Fruit fly (Drosophila melanogaster) whole organism, embryonic: ENCODE data around the gene CG8142.

Experiments
- Adf1 ChIP-seq: fragments of 200-800 bp; sonication (Bioruptor generic); IDR thresholded peaks from 2 replicates; pipeline ENCODE4 v1.3.6; 2022; ENCODE audit warnings: missing biosample characterization, missing genetic modification characterization
- BtbVII ChIP-seq: fragments of 200-800 bp; sonication (Bioruptor generic); optimal IDR thresholded peaks from 3 replicates; lab custom pipeline; 2017; ENCODE audit warnings: missing biosample characterization, mild to moderate bottlenecking, missing genetic modification characterization
- CG10979 ChIP-seq: fragments of 200-800 bp; sonication (Bioruptor generic); optimal IDR thresholded peaks from 2 replicates; lab custom pipeline; 2018; ENCODE audit warnings: missing biosample characterization, mild to moderate bottlenecking, missing genetic modification characterization, moderate library complexity
- CG12769 ChIP-seq: fragments of 200-800 bp; sonication (Bioruptor generic); optimal IDR thresholded peaks from 2 replicates; lab custom pipeline; 2019; ENCODE audit warnings: missing biosample characterization, mild to moderate bottlenecking, missing genetic modification characterization, moderate library complexity
- CG14710 ChIP-seq: fragments of 200-800 bp; sonication (Bioruptor generic); optimal IDR thresholded peaks from 3 replicates; lab custom pipeline; 2019; ENCODE audit warnings: missing biosample characterization, mild to moderate bottlenecking, missing genetic modification characterization, moderate library complexity
- CG14965 ChIP-seq: fragments of 200-800 bp; sonication (Bioruptor generic); optimal IDR thresholded peaks from 2 replicates; lab custom pipeline; 2016; ENCODE audit warnings: missing biosample characterization, missing genetic modification characterization, borderline replicate concordance
- CG15696 ChIP-seq: fragments of 200-800 bp; sonication (Bioruptor generic); optimal IDR thresholded peaks from 2 replicates; lab custom pipeline; 2019; ENCODE audit warnings: missing biosample characterization, mild to moderate bottlenecking, missing genetic modification characterization, moderate library complexity
- CG1603 ChIP-seq: fragments of 200-800 bp; sonication (Bioruptor generic); optimal IDR thresholded peaks from 2 replicates; lab custom pipeline; 2019; ENCODE audit warnings: missing biosample characterization, mild to moderate bottlenecking, missing genetic modification characterization, moderate library complexity
- CG17359 ChIP-seq: fragments of 200-800 bp; sonication (Bioruptor generic); optimal IDR thresholded peaks from 3 replicates; lab custom pipeline; 2018; ENCODE audit warnings: missing biosample characterization, mild to moderate bottlenecking, missing genetic modification characterization, moderate library complexity
- CG1832 ChIP-seq: fragments of 200-800 bp; sonication (Bioruptor generic); optimal IDR thresholded peaks from 2 replicates; lab custom pipeline; 2017; ENCODE audit warnings: missing biosample characterization, mild to moderate bottlenecking, missing genetic modification characterization, inconsistent platforms
- CG2116 ChIP-seq: fragments of 200-800 bp; sonication (Bioruptor generic); optimal IDR thresholded peaks from 3 replicates; lab custom pipeline; 2018; ENCODE audit warnings: missing biosample characterization, mild to moderate bottlenecking, missing genetic modification characterization
- CG30403 ChIP-seq: fragments of 200-800 bp; sonication (Bioruptor generic); optimal IDR thresholded peaks from 3 replicates; lab custom pipeline; 2016; ENCODE audit warnings: missing biosample characterization, missing genetic modification characterization
- CG31224 ChIP-seq: fragments of 200-800 bp; sonication (Bioruptor generic); IDR thresholded peaks from 2 replicates; pipeline ENCODE4 v1.3.6; 2022; ENCODE audit warnings: missing biosample characterization, missing genetic modification characterization
- CG3163 ChIP-seq: fragments of 200-800 bp; sonication (Bioruptor generic); optimal IDR thresholded peaks from 3 replicates; lab custom pipeline; 2016; ENCODE audit warnings: missing biosample characterization, missing genetic modification characterization
- CG33213 ChIP-seq: fragments of 200-800 bp; sonication (Bioruptor generic); optimal IDR thresholded peaks from 3 replicates; lab custom pipeline; 2016; ENCODE audit warnings: missing biosample characterization, missing genetic modification characterization
- CG33557 ChIP-seq: fragments of 200-800 bp; sonication (Bioruptor generic); optimal IDR thresholded peaks from 2 replicates; lab custom pipeline; 2019; ENCODE audit warnings: missing biosample characterization, mild to moderate bottlenecking, missing genetic modification characterization, moderate library complexity
- CG4820 ChIP-seq: fragments of 200-800 bp; sonication (Bioruptor generic); optimal IDR thresholded peaks from 3 replicates; lab custom pipeline; 2016; ENCODE audit warnings: missing biosample characterization, missing genetic modification characterization
- CG7271 ChIP-seq: fragments of 200-800 bp; sonication (Bioruptor generic); optimal IDR thresholded peaks from 2 replicates; lab custom pipeline; 2018; ENCODE audit warnings: missing biosample characterization, mild to moderate bottlenecking, missing genetic modification characterization, moderate library complexity
- CG8388 ChIP-seq: fragments of 200-800 bp; sonication (Bioruptor generic); optimal IDR thresholded peaks from 2 replicates; lab custom pipeline; 2019; ENCODE audit warnings: missing biosample characterization, mild to moderate bottlenecking, missing genetic modification characterization, moderate library complexity
- CG9727 ChIP-seq: fragments of 200-800 bp; sonication (Bioruptor generic); optimal IDR thresholded peaks from 3 replicates; lab custom pipeline; 2017; ENCODE audit warnings: missing biosample characterization, mild to moderate bottlenecking, missing genetic modification characterization
- CTCF ChIP-seq: fragments of 200-800 bp; sonication (Bioruptor generic); optimal IDR thresholded peaks from 2 replicates; lab custom pipeline; 2017; ENCODE audit warnings: missing biosample characterization, mild to moderate bottlenecking, missing genetic modification characterization, moderate library complexity
- Camta ChIP-seq: fragments of 200-800 bp; sonication (Bioruptor generic); optimal IDR thresholded peaks from 2 replicates; lab custom pipeline; 2016; ENCODE audit warnings: missing biosample characterization, missing genetic modification characterization
- Doc2 ChIP-seq: fragments of 200-800 bp; sonication (Bioruptor generic); IDR thresholded peaks from 2 replicates; pipeline ENCODE4 v1.3.6; 2022; ENCODE audit warnings: missing biosample characterization, missing genetic modification characterization
- Drgx ChIP-seq: fragments of 200-800 bp; sonication (Bioruptor generic); IDR thresholded peaks from 2 replicates; pipeline ENCODE4 v1.3.6; 2022; ENCODE audit warnings: missing biosample characterization, missing genetic modification characterization
- Elba2 ChIP-seq: fragments of 200-800 bp; sonication (Bioruptor generic); optimal IDR thresholded peaks from 3 replicates; lab custom pipeline; 2016; ENCODE audit warnings: missing biosample characterization, missing genetic modification characterization
- Ets65A ChIP-seq: fragments of 200-800 bp; sonication (Bioruptor generic); peaks from one replicate; lab custom pipeline; 2016; ENCODE audit warnings: missing biosample characterization, missing genetic modification characterization
- Ets97D ChIP-seq: fragments of 200-800 bp; sonication (Bioruptor generic); optimal IDR thresholded peaks from 3 replicates; lab custom pipeline; 2016; ENCODE audit warnings: missing biosample characterization, missing genetic modification characterization
- Hr3 ChIP-seq: fragments of 200-800 bp; sonication (Bioruptor generic); optimal IDR thresholded peaks from 3 replicates; lab custom pipeline; 2016; ENCODE audit warnings: missing biosample characterization, missing genetic modification characterization
- Mrtf ChIP-seq: fragments of 200-800 bp; sonication (Bioruptor generic); IDR thresholded peaks from 3 replicates; pipeline ENCODE4 v1.3.6; 2022; ENCODE audit warnings: missing biosample characterization, missing genetic modification characterization
- Rfx ChIP-seq: fragments of 200-800 bp; sonication (Bioruptor generic); IDR thresholded peaks from 2 replicates; pipeline ENCODE4 v1.3.6; 2022; ENCODE audit warnings: missing biosample characterization, missing genetic modification characterization
- Six4 ChIP-seq: fragments of 200-800 bp; sonication (Bioruptor generic); optimal IDR thresholded peaks from 2 replicates; lab custom pipeline; 2016; ENCODE audit warnings: missing biosample characterization, missing genetic modification characterization
- Sox100B ChIP-seq: fragments of 200-800 bp; sonication (Bioruptor generic); optimal IDR thresholded peaks from 3 replicates; lab custom pipeline; 2018; ENCODE audit warnings: missing biosample characterization, mild to moderate bottlenecking, missing genetic modification characterization
- Trl ChIP-seq, 3 experiments: fragments of >200 bp in 2 of 3; fragments of 200-800 bp in 1 of 3; sonication (Bioruptor generic) in 1 of 3; optimal IDR thresholded peaks; 2 replicates in 1 of 3; 3 replicates in 2 of 3; lab custom pipeline; 2016 to 2017; ENCODE audit warnings: missing biosample characterization in 1 of 3, missing genetic modification characterization in 1 of 3
- Xrp1 ChIP-seq: fragments of 200-800 bp; sonication (Bioruptor generic); IDR thresholded peaks from 2 replicates; pipeline ENCODE4 v1.3.6; 2022; ENCODE audit warnings: missing biosample characterization, missing genetic modification characterization
- ap ChIP-seq: fragments of 200-800 bp; sonication (Bioruptor generic); IDR thresholded peaks from 2 replicates; pipeline ENCODE4 v1.3.6; 2022; ENCODE audit warnings: missing biosample characterization, missing genetic modification characterization
- chinmo ChIP-seq: fragments of 200-800 bp; sonication (Bioruptor generic); IDR thresholded peaks from 4 replicates; pipeline ENCODE4 v1.3.6; 2022; ENCODE audit warnings: missing biosample characterization, missing genetic modification characterization; ENCODE audit not compliant: partially characterized antibody
- dmrt11E ChIP-seq: fragments of 200-800 bp; sonication (Bioruptor generic); optimal IDR thresholded peaks from 3 replicates; lab custom pipeline; 2018; ENCODE audit warnings: missing biosample characterization, mild to moderate bottlenecking, missing genetic modification characterization, moderate library complexity
- dysf ChIP-seq: fragments of 200-800 bp; sonication (Bioruptor generic); IDR thresholded peaks from 3 replicates; pipeline ENCODE4 v1.3.6; 2022; ENCODE audit warnings: missing biosample characterization, missing genetic modification characterization
- grn ChIP-seq: fragments of 200-800 bp; sonication (Bioruptor generic); optimal IDR thresholded peaks from 3 replicates; lab custom pipeline; 2017; ENCODE audit warnings: missing biosample characterization, missing genetic modification characterization
- lab ChIP-seq: fragments of 200-800 bp; sonication (Bioruptor generic); optimal IDR thresholded peaks from 3 replicates; lab custom pipeline; 2017; ENCODE audit warnings: missing biosample characterization, missing genetic modification characterization, mild to moderate bottlenecking, moderate library complexity, missing genetic modification reagents
- nom ChIP-seq: fragments of 200-800 bp; sonication (Bioruptor generic); optimal IDR thresholded peaks from 2 replicates; lab custom pipeline; 2017; ENCODE audit warnings: missing biosample characterization, missing genetic modification characterization, mild to moderate bottlenecking, moderate library complexity, missing genetic modification reagents
- phol ChIP-seq: fragments of 200-800 bp; sonication (Bioruptor generic); optimal IDR thresholded peaks from 3 replicates; lab custom pipeline; 2018; ENCODE audit warnings: missing biosample characterization, mild to moderate bottlenecking, missing genetic modification characterization, moderate library complexity
- sens ChIP-seq: fragments of 200-800 bp; sonication (Bioruptor generic); peaks from one replicate; lab custom pipeline; 2016; ENCODE audit warnings: missing biosample characterization, missing genetic modification characterization
- sqz ChIP-seq: fragments of 200-800 bp; sonication (Bioruptor generic); optimal IDR thresholded peaks from 3 replicates; lab custom pipeline; 2018; ENCODE audit warnings: missing biosample characterization, mild to moderate bottlenecking, missing genetic modification characterization
- wek ChIP-seq: fragments of 200-800 bp; sonication (Bioruptor generic); optimal IDR thresholded peaks from 3 replicates; lab custom pipeline; 2018; ENCODE audit warnings: missing biosample characterization, mild to moderate bottlenecking, missing genetic modification characterization, moderate library complexity

The CG8142 gene

dm6 chrX:17873329-17873728 is 28.8 kb upstream of the CG8142 start:
- TF ChIP-seq sens (GFP tag; lab: Kevin White, UChicago) (peak; percentile 35), Adf1 (GFP tag; lab: Robert Waterston, UW) (no peak)

dm6 chrX:17872310-17872709 is 27.8 kb upstream of the CG8142 start:
- TF ChIP-seq CG33557 (GFP tag; lab: Kevin White, UChicago) (peak; percentile 36), sens (GFP tag; lab: Kevin White, UChicago) (peak; percentile 80), CG9727 (GFP tag; lab: Kevin White, UChicago) (peak; percentile 35), Ets65A (GFP tag; lab: Kevin White, UChicago) (peak; percentile 56), grn (GFP tag; lab: Kevin White, UChicago) (peak; percentile 40), Hr3 (GFP tag; lab: Kevin White, UChicago) (no peak), Rfx (GFP tag; lab: Robert Waterston, UW) (no peak), Xrp1 (0 out of 2 replicates have a peak, but pooled peaks have one; percentile 12), CG14710 (tag; lab: Kevin White, UChicago) (peak; percentile 11), CG15696 (tag; lab: Kevin White, UChicago) (peak; percentile 77), CG1603 (tag; lab: Kevin White, UChicago) (peak; percentile 8), CG30403 (GFP tag; lab: Kevin White, UChicago) (no peak), dmrt11E (tag; lab: Kevin White, UChicago) (peak; percentile 38)

- peak; percentile 90 for TF ChIP-seq CG3163 (GFP tag; lab: Kevin White, UChicago)
- TF ChIP-seq chinmo (GFP tag; lab: Robert Waterston, UW) = no peak
- peak; percentile 76 for TF ChIP-seq CG10979 (tag; lab: Kevin White, UChicago)
- no peak for TF ChIP-seq CG8388 (GFP tag; lab: Kevin White, UChicago)
- TF ChIP-seq CG31224 (GFP tag; lab: Robert Waterston, UW) = no peak
- no peak for TF ChIP-seq Camta (GFP tag; lab: Kevin White, UChicago)
- TF ChIP-seq Six4 = no peak
- no peak for TF ChIP-seq CG2116 (GFP tag; lab: Kevin White, UChicago)
- TF ChIP-seq CTCF (GFP tag; lab: Kevin White, UChicago) = peak; percentile 81
- TF ChIP-seq sqz (GFP tag; lab: Kevin White, UChicago) = peak; percentile 59
- TF ChIP-seq CG1832 (GFP tag; lab: Kevin White, UChicago) = peak; percentile 33
- TF ChIP-seq Trl (optimal IDR thresholded peaks at IDR 0.05; lab: Kevin White, UChicago) = peak; percentile 65 to 75
- TF ChIP-seq Trl (GFP tag; optimal IDR thresholded peaks at IDR 0.05; lab: Kevin White, UChicago) = no peak
- peak; percentile 42 for TF ChIP-seq nom (GFP tag; lab: Kevin White, UChicago)
- TF ChIP-seq CG14965 = peak; percentile 54
- no peak for TF ChIP-seq CG4820 (GFP tag; lab: Kevin White, UChicago)
- no peak for TF ChIP-seq CG33213
- TF ChIP-seq Drgx = peak; percentile 57
Measured at dm6 chrX:17870614-17871394, 26.3 kb upstream of the CG8142 start.

dm6 chrX:17865103-17865502 is 20.6 kb upstream of the CG8142 start:
- TF ChIP-seq Sox100B (GFP tag; lab: Kevin White, UChicago) (peak; percentile 18), wek (no peak), BtbVII (GFP tag; lab: Kevin White, UChicago) (no peak), ap (GFP tag; lab: Robert Waterston, UW) (no peak), lab (no peak), CG31224 (GFP tag; lab: Robert Waterston, UW) (no peak), Mrtf (GFP tag; lab: Robert Waterston, UW) (no peak), CG12769 (tag; lab: Kevin White, UChicago) (no peak), dysf (GFP tag; lab: Robert Waterston, UW) (no peak), CG7271 (tag; lab: Kevin White, UChicago) (peak; percentile 95), CG2116 (GFP tag; lab: Kevin White, UChicago) (peak; percentile 91), CG14710 (tag; lab: Kevin White, UChicago) (peak; percentile 18), Elba2 (GFP tag; lab: Kevin White, UChicago) (peak; percentile 16), phol (tag; lab: Kevin White, UChicago) (peak; percentile 53), CG10979 (tag; lab: Kevin White, UChicago) (no peak), CG17359 (peak; percentile 15), sens (GFP tag; lab: Kevin White, UChicago) (peak; percentile 22), Ets97D (peak; percentile 62), Doc2 (no peak)
